Fruit fly (Drosophila melanogaster): ENCODE measurements around the gene CRAT.
A peak's percentile ranks its signal among the peaks of the same experiment; 100 is the strongest.

CRAT gene

dm6 chr3R:6375944-6376343 is at the start of gene CRAT:
TSS of gene CRAT (minus strand) at chr3R:6376044.
- TF ChIP-seq CTCF (optimal IDR thresholded peaks at IDR 0.05) (no peak), CG8478 (optimal IDR thresholded peaks at IDR 0.05) (no peak)

- TF ChIP-seq CG8478 (optimal IDR thresholded peaks at IDR 0.05) (no peak), CTCF (optimal IDR thresholded peaks at IDR 0.05) (no peak)
These were observed 48.2 kb upstream of the CRAT start for dm6 chr3R:6423984-6424602.

- TF ChIP-seq CTCF (optimal IDR thresholded peaks at IDR 0.05) (peak; percentile 74 to 78), CG8478 (optimal IDR thresholded peaks at IDR 0.05) (no peak)
These were observed 47.3 kb upstream of the CRAT start for dm6 chr3R:6423128-6423527.

dm6 chr3R:6421712-6422141 is 45.9 kb upstream of the CRAT start:
- TF ChIP-seq CG8478 (optimal IDR thresholded peaks at IDR 0.05) (no peak), CTCF (optimal IDR thresholded peaks at IDR 0.05) (no peak)

dm6 chr3R:6421263-6421662 is 45.4 kb upstream of the CRAT start:
- TF ChIP-seq CG8478 (optimal IDR thresholded peaks at IDR 0.05) = no peak
- no peak for TF ChIP-seq CTCF (optimal IDR thresholded peaks at IDR 0.05)

dm6 chr3R:6419942-6420341 is 44.1 kb upstream of the CRAT start:
- TF ChIP-seq CG8478 (optimal IDR thresholded peaks at IDR 0.05) (no peak), CTCF (optimal IDR thresholded peaks at IDR 0.05) (no peak)

dm6 chr3R:6419103-6419502 is 43.3 kb upstream of the CRAT start:
- TF ChIP-seq CTCF (optimal IDR thresholded peaks at IDR 0.05) (no peak), CG8478 (optimal IDR thresholded peaks at IDR 0.05) (no peak)

dm6 chr3R:6416242-6416641 is 40.4 kb upstream of the CRAT start:
- TF ChIP-seq CTCF (optimal IDR thresholded peaks at IDR 0.05) = no peak
- no peak for TF ChIP-seq CG8478 (optimal IDR thresholded peaks at IDR 0.05)

- no peak for TF ChIP-seq CG8478 (optimal IDR thresholded peaks at IDR 0.05)
- no peak for TF ChIP-seq CTCF (optimal IDR thresholded peaks at IDR 0.05)
These were observed 38.8 kb upstream of the CRAT start for dm6 chr3R:6414439-6415344.

dm6 chr3R:6413771-6414438 is 38.1 kb upstream of the CRAT start:
- TF ChIP-seq CG8478 (optimal IDR thresholded peaks at IDR 0.05) (no peak), CTCF (optimal IDR thresholded peaks at IDR 0.05) (no peak)

- TF ChIP-seq CTCF (optimal IDR thresholded peaks at IDR 0.05) (no peak), CG8478 (optimal IDR thresholded peaks at IDR 0.05) (no peak)
These were observed 35.8 kb upstream of the CRAT start for dm6 chr3R:6411454-6412204.

dm6 chr3R:6410412-6411225 is 34.8 kb upstream of the CRAT start:
- no peak for TF ChIP-seq CTCF (optimal IDR thresholded peaks at IDR 0.05)
- TF ChIP-seq CG8478 (optimal IDR thresholded peaks at IDR 0.05) = no peak

dm6 chr3R:6409153-6409571 is 33.3 kb upstream of the CRAT start:
- TF ChIP-seq CTCF (optimal IDR thresholded peaks at IDR 0.05) (no peak), CG8478 (optimal IDR thresholded peaks at IDR 0.05) (no peak)

- TF ChIP-seq CG8478 (optimal IDR thresholded peaks at IDR 0.05) (no peak), CTCF (optimal IDR thresholded peaks at IDR 0.05) (no peak)
These were observed 32.6 kb upstream of the CRAT start for dm6 chr3R:6408467-6408866.
